Fruit fly (Drosophila melanogaster) whole organism, embryonic: Measurements from ENCODE around the gene nkt.

Experiments used
- ATbp ChIP-seq: fragments of 200-800 bp; sonication (Bioruptor generic); optimal IDR thresholded peaks from 2 replicates; lab custom pipeline; 2017; ENCODE audit warnings: missing biosample characterization, mild to moderate bottlenecking, missing genetic modification characterization, missing genetic modification reagents
- BEAF-32 ChIP-seq: fragments of 200-800 bp; sonication (Bioruptor generic); optimal IDR thresholded peaks from 3 replicates; lab custom pipeline; 2017; ENCODE audit warnings: missing biosample characterization, missing genetic modification characterization, mild to moderate bottlenecking, moderate library complexity, missing genetic modification reagents
- BtbVII ChIP-seq: fragments of 200-800 bp; sonication (Bioruptor generic); optimal IDR thresholded peaks from 3 replicates; lab custom pipeline; 2017; ENCODE audit warnings: missing biosample characterization, mild to moderate bottlenecking, missing genetic modification characterization
- C15 ChIP-seq: fragments of 200-800 bp; sonication (Bioruptor generic); IDR thresholded peaks from 3 replicates; pipeline ENCODE4 v1.3.6; 2022; ENCODE audit warnings: missing biosample characterization, missing genetic modification characterization
- CG12942 ChIP-seq: fragments of 200-800 bp; sonication (Bioruptor generic); optimal IDR thresholded peaks from 3 replicates; lab custom pipeline; 2016; ENCODE audit warnings: missing biosample characterization, missing genetic modification characterization
- CG15696 ChIP-seq: fragments of 200-800 bp; sonication (Bioruptor generic); optimal IDR thresholded peaks from 2 replicates; lab custom pipeline; 2019; ENCODE audit warnings: missing biosample characterization, mild to moderate bottlenecking, missing genetic modification characterization, moderate library complexity
- CG2712 ChIP-seq: fragments of 200-800 bp; optimal IDR thresholded peaks from 3 replicates; lab custom pipeline; 2019; ENCODE audit warnings: missing biosample characterization, mild to moderate bottlenecking, missing genetic modification characterization, moderate library complexity
- CG3065 ChIP-seq: fragments of 200-800 bp; sonication (Bioruptor generic); optimal IDR thresholded peaks from 2 replicates; lab custom pipeline; 2016; ENCODE audit warnings: missing biosample characterization, missing genetic modification characterization
- CG32767 ChIP-seq: fragments of 200-800 bp; sonication (Bioruptor generic); IDR thresholded peaks from 2 replicates; pipeline ENCODE4 v1.3.6; 2022; ENCODE audit warnings: missing biosample characterization, missing genetic modification characterization
- CG32772 ChIP-seq: fragments of 200-800 bp; sonication (Bioruptor generic); IDR thresholded peaks from 2 replicates; pipeline ENCODE4 v1.3.6; 2022; ENCODE audit warnings: missing biosample characterization, missing genetic modification characterization
- CG5953 ChIP-seq: fragments of 200-800 bp; sonication (Bioruptor generic); IDR thresholded peaks from 2 replicates; pipeline ENCODE4 v1.3.6; 2022; ENCODE audit warnings: missing biosample characterization, missing genetic modification characterization
- CG7271 ChIP-seq: fragments of 200-800 bp; sonication (Bioruptor generic); optimal IDR thresholded peaks from 2 replicates; lab custom pipeline; 2018; ENCODE audit warnings: missing biosample characterization, mild to moderate bottlenecking, missing genetic modification characterization, moderate library complexity
- CG7745 ChIP-seq: fragments of 200-800 bp; sonication (Bioruptor generic); optimal IDR thresholded peaks from 2 replicates; lab custom pipeline; 2018; ENCODE audit warnings: missing biosample characterization, mild to moderate bottlenecking, missing genetic modification characterization, moderate library complexity
- CG7963 ChIP-seq: fragments of 200-800 bp; sonication (Bioruptor generic); IDR thresholded peaks from 3 replicates; pipeline ENCODE4 v1.3.6; 2022; ENCODE audit warnings: missing biosample characterization, missing genetic modification characterization; ENCODE audit not compliant: partially characterized antibody
- CG8281 ChIP-seq: fragments of 200-800 bp; sonication (Bioruptor generic); optimal IDR thresholded peaks from 2 replicates; lab custom pipeline; 2018; ENCODE audit warnings: missing biosample characterization, mild to moderate bottlenecking, missing genetic modification characterization, moderate library complexity
- CG8290 ChIP-seq, 3 experiments: fragments of 200-800 bp; sonication (Bioruptor generic); optimal IDR thresholded peaks; 2 replicates each; lab custom pipeline; 2016 to 2019; ENCODE audit warnings: missing biosample characterization in 3 of 3, missing genetic modification characterization in 3 of 3, mild to moderate bottlenecking in 2 of 3, moderate library complexity in 1 of 3
- CG8478 ChIP-seq: fragments of >200 bp; optimal IDR thresholded peaks from 2 replicates; lab custom pipeline; 2018
- CHES-1-like ChIP-seq: fragments of 200-800 bp; sonication (Bioruptor generic); optimal IDR thresholded peaks from 2 replicates; lab custom pipeline; 2016; ENCODE audit warnings: missing biosample characterization, missing genetic modification characterization
- D ChIP-seq, 2 experiments: fragments of 200-800 bp in 1 of 2; fragments of >200 bp in 1 of 2; sonication (Bioruptor generic) in 1 of 2; optimal IDR thresholded peaks; 2 replicates in 1 of 2; 3 replicates in 1 of 2; lab custom pipeline; 2017; ENCODE audit warnings: mild to moderate bottlenecking in 1 of 2, missing biosample characterization in 1 of 2, missing genetic modification characterization in 1 of 2, missing genetic modification reagents in 1 of 2
- Dek ChIP-seq: fragments of 200-800 bp; sonication (Bioruptor generic); optimal IDR thresholded peaks from 3 replicates; lab custom pipeline; 2019; ENCODE audit warnings: missing biosample characterization, mild to moderate bottlenecking, missing genetic modification characterization, moderate library complexity
- Drgx ChIP-seq: fragments of 200-800 bp; sonication (Bioruptor generic); IDR thresholded peaks from 2 replicates; pipeline ENCODE4 v1.3.6; 2022; ENCODE audit warnings: missing biosample characterization, missing genetic modification characterization
- Gug ChIP-seq: fragments of 200-800 bp; sonication (Bioruptor generic); IDR thresholded peaks from 4 replicates; pipeline ENCODE4 v1.3.6; 2022; ENCODE audit warnings: missing biosample characterization, missing genetic modification characterization
- HLH3B ChIP-seq: fragments of 200-800 bp; sonication (Bioruptor generic); IDR thresholded peaks from 2 replicates; pipeline ENCODE4 v1.3.6; 2022; ENCODE audit warnings: missing biosample characterization, missing genetic modification characterization
- HmgZ ChIP-seq: fragments of 200-800 bp; sonication (Bioruptor generic); optimal IDR thresholded peaks from 2 replicates; lab custom pipeline; 2018; ENCODE audit warnings: missing biosample characterization, mild to moderate bottlenecking, missing genetic modification characterization
- Hmr ChIP-seq: fragments of 200-800 bp; sonication (Bioruptor generic); optimal IDR thresholded peaks from 3 replicates; lab custom pipeline; 2017; ENCODE audit warnings: mild to moderate bottlenecking, missing biosample characterization, missing genetic modification reagents, missing genetic modification characterization
- Lim3 ChIP-seq: fragments of 200-800 bp; sonication (Bioruptor generic); IDR thresholded peaks from 2 replicates; pipeline ENCODE4 v1.3.6; 2022; ENCODE audit warnings: missing biosample characterization, missing genetic modification characterization
- Mes4 ChIP-seq: fragments of 200-800 bp; sonication (Bioruptor generic); optimal IDR thresholded peaks from 2 replicates; lab custom pipeline; 2016; ENCODE audit warnings: missing biosample characterization, missing genetic modification characterization
- NK7.1 ChIP-seq: fragments of 200-800 bp; sonication (Bioruptor generic); optimal IDR thresholded peaks from 3 replicates; lab custom pipeline; 2016; ENCODE audit warnings: missing biosample characterization, missing genetic modification characterization
- Nf-YA ChIP-seq: fragments of 200-800 bp; sonication (Bioruptor generic); IDR thresholded peaks from 2 replicates; pipeline ENCODE4 v1.3.6; 2022; ENCODE audit warnings: missing biosample characterization, missing genetic modification characterization
- PHDP ChIP-seq: fragments of 200-800 bp; sonication (Bioruptor generic); optimal IDR thresholded peaks from 3 replicates; lab custom pipeline; 2018; ENCODE audit warnings: missing biosample characterization, mild to moderate bottlenecking, missing genetic modification characterization, moderate library complexity
- Poxn ChIP-seq: fragments of 200-800 bp; sonication (Bioruptor generic); IDR thresholded peaks from 2 replicates; pipeline ENCODE4 v1.3.6; 2022; ENCODE audit warnings: missing biosample characterization, missing genetic modification characterization
- Rx ChIP-seq: fragments of 200-800 bp; sonication (Bioruptor generic); IDR thresholded peaks from 2 replicates; pipeline ENCODE4 v1.3.6; 2022; ENCODE audit warnings: missing biosample characterization, missing genetic modification characterization
- corto ChIP-seq: fragments of 200-800 bp; sonication (Bioruptor generic); optimal IDR thresholded peaks from 2 replicates; lab custom pipeline; 2016; ENCODE audit warnings: missing biosample characterization, mild to moderate bottlenecking, missing genetic modification characterization, moderate library complexity
- dan ChIP-seq: fragments of 200-800 bp; sonication (Bioruptor generic); IDR thresholded peaks from 2 replicates; pipeline ENCODE4 v1.3.6; 2022; ENCODE audit warnings: missing biosample characterization, missing genetic modification characterization
- dimm ChIP-seq: fragments of 200-800 bp; sonication (Bioruptor generic); IDR thresholded peaks from 2 replicates; pipeline ENCODE4 v1.3.6; 2022; ENCODE audit warnings: missing biosample characterization, missing genetic modification characterization
- disco-r ChIP-seq: fragments of 200-800 bp; sonication (Bioruptor generic); optimal IDR thresholded peaks from 2 replicates; lab custom pipeline; 2016; ENCODE audit warnings: missing biosample characterization, missing genetic modification characterization
- eve ChIP-seq, 2 experiments: fragments of >200 bp; optimal IDR thresholded peaks; 2 replicates each; lab custom pipeline; 2017; ENCODE audit warnings: missing biosample characterization in 2 of 2, missing genetic modification characterization in 2 of 2
- grau ChIP-seq: fragments of 200-800 bp; optimal IDR thresholded peaks from 3 replicates; lab custom pipeline; 2019; ENCODE audit warnings: missing biosample characterization, mild to moderate bottlenecking, missing genetic modification characterization, moderate library complexity
- hb ChIP-seq: fragments of 200-800 bp; sonication (Bioruptor generic); IDR thresholded peaks from 3 replicates; pipeline ENCODE4 v1.3.6; 2022; ENCODE audit warnings: missing biosample characterization, missing genetic modification characterization; ENCODE audit not compliant: partially characterized antibody
- lola ChIP-seq, 3 experiments: fragments of >200 bp in 2 of 3; fragments of 200-800 bp in 1 of 3; sonication (Bioruptor generic) in 1 of 3; optimal IDR thresholded peaks; 2 replicates each; lab custom pipeline; 2017 to 2019; ENCODE audit warnings: missing biosample characterization in 3 of 3, missing genetic modification characterization in 3 of 3, mild to moderate bottlenecking in 1 of 3, moderate library complexity in 1 of 3
- nmo ChIP-seq: fragments of 200-800 bp; sonication (Bioruptor generic); optimal IDR thresholded peaks from 2 replicates; lab custom pipeline; 2018; ENCODE audit warnings: missing biosample characterization, mild to moderate bottlenecking, missing genetic modification characterization, moderate library complexity
- org-1 ChIP-seq: fragments of 200-800 bp; sonication (Bioruptor generic); optimal IDR thresholded peaks from 2 replicates; lab custom pipeline; 2017; ENCODE audit warnings: missing biosample characterization, missing genetic modification characterization
- otp ChIP-seq: fragments of 200-800 bp; sonication (Bioruptor generic); IDR thresholded peaks from 3 replicates; pipeline ENCODE4, ENCODE4 v1.3.6; 2022; ENCODE audit warnings: missing biosample characterization, missing genetic modification characterization
- pum ChIP-seq: fragments of 200-800 bp; sonication (Bioruptor generic); optimal IDR thresholded peaks from 2 replicates; lab custom pipeline; 2016; ENCODE audit warnings: missing biosample characterization, missing genetic modification characterization
- row ChIP-seq: fragments of 200-800 bp; sonication (Bioruptor generic); IDR thresholded peaks from 3 replicates; pipeline ENCODE4 v1.3.6; 2022; ENCODE audit warnings: missing biosample characterization, missing genetic modification characterization
- sens ChIP-seq: fragments of 200-800 bp; sonication (Bioruptor generic); peaks from one replicate; lab custom pipeline; 2016; ENCODE audit warnings: missing biosample characterization, missing genetic modification characterization
- trem ChIP-seq: fragments of 200-800 bp; optimal IDR thresholded peaks from 3 replicates; lab custom pipeline; 2019; ENCODE audit warnings: missing biosample characterization, mild to moderate bottlenecking, missing genetic modification characterization, moderate library complexity
- tx ChIP-seq: fragments of 200-800 bp; sonication (Bioruptor generic); optimal IDR thresholded peaks from 2 replicates; lab custom pipeline; 2016; ENCODE audit warnings: missing biosample characterization, missing genetic modification characterization
- yki ChIP-seq: fragments of >200 bp; optimal IDR thresholded peaks from 3 replicates; lab custom pipeline; 2018

nkt gene

dm6 chr3L:11169299-11170181 lies 31.6 kb upstream of the nkt start, which contains the start of the genes wls and Adck5 (continued):
- TF ChIP-seq trem (peak; percentile 5), CHES-1-like (GFP tag; lab: Kevin White, UChicago) (peak; percentile 54), otp (GFP tag; lab: Robert Waterston, UW) (0 out of 3 replicates have a peak, but pooled peaks have one; percentile 27), CG7271 (tag; lab: Kevin White, UChicago) (peak; percentile 50), CG32767 (GFP tag; lab: Robert Waterston, UW) (no peak), PHDP (peak; percentile 61), Hmr (GFP tag; lab: Kevin White, UChicago) (peak; percentile 81), tx (GFP tag; lab: Kevin White, UChicago) (no peak), CG15696 (tag; lab: Kevin White, UChicago) (no peak), HmgZ (tag; lab: Kevin White, UChicago) (peak; percentile 44), NK7.1 (GFP tag; lab: Kevin White, UChicago) (no peak), ATbp (peak; percentile 46), CG3065 (GFP tag; lab: Kevin White, UChicago) (no peak), HLH3B (GFP tag; lab: Robert Waterston, UW) (no peak), dan (no peak), CG2712 (tag; lab: Kevin White, UChicago) (no peak), CG8290 (GFP tag; optimal IDR thresholded peaks at IDR 0.05; lab: Kevin White, UChicago) (no peak), CG8290 (tag; optimal IDR thresholded peaks at IDR 0.05; lab: Kevin White, UChicago) (no peak), Rx (GFP tag; lab: Robert Waterston, UW) (no peak), sens (peak; percentile 91), corto (no peak), BEAF-32 (GFP tag; lab: Kevin White, UChicago) (peak; percentile 41), D (optimal IDR thresholded peaks at IDR 0.05; lab: Kevin White, UChicago) (no peak), D (GFP tag; optimal IDR thresholded peaks at IDR 0.05; lab: Kevin White, UChicago) (no peak), CG7745 (tag; lab: Kevin White, UChicago) (no peak), CG5953 (GFP tag; lab: Robert Waterston, UW) (no peak), Lim3 (GFP tag; lab: Robert Waterston, UW) (no peak), CG8478 (no peak), dimm (no peak), Mes4 (GFP tag; lab: Kevin White, UChicago) (peak; percentile 63), CG32772 (GFP tag; lab: Robert Waterston, UW) (no peak), C15 (GFP tag; lab: Robert Waterston, UW) (peak; percentile 48; the same call in 1 of the 3 replicates), Dek (tag; lab: Kevin White, UChicago) (no peak), eve (GFP tag; optimal IDR thresholded peaks at IDR 0.05; lab: Kevin White, UChicago) (no peak), Drgx (no peak; the same call in 1 of the 2 replicates), yki (no peak), CG12942 (no peak), org-1 (GFP tag; lab: Kevin White, UChicago) (peak; percentile 25), CG7963 (GFP tag; lab: Robert Waterston, UW) (no peak), disco-r (no peak), CG8281 (tag; lab: Kevin White, UChicago) (peak; percentile 15), Gug (GFP tag; lab: Robert Waterston, UW) (no peak), row (no peak), Nf-YA (GFP tag; lab: Robert Waterston, UW) (peak; percentile 38; the same call in 1 of the 2 replicates), Poxn (GFP tag; lab: Robert Waterston, UW) (no peak), BtbVII (peak; percentile 79), lola (GFP tag; optimal IDR thresholded peaks at IDR 0.05; lab: Kevin White, UChicago) (no peak), hb (GFP tag; lab: Robert Waterston, UW) (no peak), nmo (peak; percentile 45), grau (tag; lab: Kevin White, UChicago) (no peak), pum (GFP tag; lab: Kevin White, UChicago) (no peak)
